Worm (Caenorhabditis elegans) whole organism, late embryonic: Measurements from ENCODE around the gene msp-63.

Experiments
- ceh-22 ChIP-seq: sonication (generic microtip); optimal IDR thresholded peaks from 2 replicates; lab custom pipeline; 2017; ENCODE audit warnings: missing biosample characterization, missing genetic modification characterization
- ceh-6 ChIP-seq: fragments of 200-800 bp; sonication (Bioruptor generic); optimal IDR thresholded peaks from 2 replicates; lab custom pipeline; 2018; ENCODE audit warnings: mild to moderate bottlenecking, missing genetic modification characterization, missing compliant biosample characterization
- ceh-9 ChIP-seq: sonication (generic microtip); optimal IDR thresholded peaks from 2 replicates; lab custom pipeline; 2016; ENCODE audit warnings: mild to moderate bottlenecking, missing genetic modification characterization, inconsistent platforms, missing compliant biosample characterization
- elt-2 ChIP-seq: sonication (generic microtip); optimal IDR thresholded peaks from 2 replicates; lab custom pipeline; 2016; ENCODE audit warnings: missing genetic modification reagents, missing genetic modification characterization, missing compliant biosample characterization
- eyg-1 ChIP-seq: sonication (generic microtip); optimal IDR thresholded peaks from 2 replicates; lab custom pipeline; 2016; ENCODE audit warnings: missing genotype, missing genetic modification characterization, missing compliant biosample characterization
- hlh-13 ChIP-seq: fragments of 200-800 bp; sonication (Bioruptor generic); optimal IDR thresholded peaks from 2 replicates; lab custom pipeline; 2018; ENCODE audit warnings: mild to moderate bottlenecking, missing genetic modification characterization, missing compliant biosample characterization
- nfya-1 ChIP-seq: sonication (generic microtip); optimal IDR thresholded peaks from 2 replicates; lab custom pipeline; 2017; ENCODE audit warnings: missing genetic modification characterization, mild to moderate bottlenecking, missing compliant biosample characterization, antibody characterized with exemption, moderate library complexity
- npax-4 ChIP-seq: sonication (generic microtip); optimal IDR thresholded peaks from 2 replicates; lab custom pipeline; 2016; ENCODE audit warnings: missing genetic modification characterization, missing compliant biosample characterization
- pag-3 ChIP-seq: sonication (generic microtip); optimal IDR thresholded peaks from 2 replicates; lab custom pipeline; 2016; ENCODE audit warnings: missing compliant biosample characterization, missing genetic modification characterization, borderline replicate concordance
- sox-4 ChIP-seq: sonication (generic microtip); optimal IDR thresholded peaks from 2 replicates; lab custom pipeline; 2017; ENCODE audit warnings: mild to moderate bottlenecking, missing genetic modification characterization, inconsistent platforms, missing compliant biosample characterization
- unc-3 ChIP-seq, 2 experiments: fragments of 200-800 bp in 1 of 2; sonication (Bioruptor generic) in 1 of 2; sonication (generic microtip) in 1 of 2; conservative IDR thresholded peaks in 1 of 2; optimal IDR thresholded peaks in 1 of 2; 2 replicates each; pipeline versions ENCODE4 v1.3.6 to Lab custom; 2016 to 2022; ENCODE audit warnings: missing compliant biosample characterization in 2 of 2, missing genetic modification characterization in 2 of 2, missing genetic modification reagents in 1 of 2
- unc-86 ChIP-seq: sonication (generic microtip); optimal IDR thresholded peaks from 2 replicates; lab custom pipeline; 2016; ENCODE audit warnings: missing genetic modification characterization, missing compliant biosample characterization

ce11 chrII:5816346-5816745, 19.1 kb upstream of the msp-63 start, which contains the start of gene ZK1248.20:
- no peak for TF ChIP-seq sox-4 (tag; lab: Kevin White, UChicago)
- TF ChIP-seq eyg-1 (tag; lab: Kevin White, UChicago), result no peak
- TF ChIP-seq ceh-6, result no peak
- no peak for TF ChIP-seq ceh-9 (tag; lab: Kevin White, UChicago)
- no peak for TF ChIP-seq unc-3 (GFP tag; conservative IDR thresholded peaks at IDR 0.05; lab: Robert Waterston, UW)
- no peak for TF ChIP-seq unc-3 (tag; optimal IDR thresholded peaks at IDR 0.05; lab: Kevin White, UChicago)
- no peak for TF ChIP-seq unc-86 (tag; lab: Kevin White, UChicago)
- TF ChIP-seq npax-4 (tag; lab: Kevin White, UChicago), result no peak
- no peak for TF ChIP-seq pag-3 (tag; lab: Kevin White, UChicago)
- TF ChIP-seq elt-2 (tag; lab: Kevin White, UChicago), result no peak
- no peak for TF ChIP-seq hlh-13
- no peak for TF ChIP-seq ceh-22
- no peak for TF ChIP-seq nfya-1
